Fruit fly (Drosophila melanogaster) whole organism, embryonic: ENCODE results near the gene CG9132.
A peak's percentile ranks its signal among the peaks of the same experiment; 100 is the strongest.

ENCODE experiments used
- Abd-B ChIP-seq: fragments of 200-800 bp; sonication (Bioruptor generic); optimal IDR thresholded peaks from 2 replicates; lab custom pipeline; 2018; ENCODE audit warnings: missing biosample characterization, mild to moderate bottlenecking, missing genetic modification characterization, moderate library complexity
- Aef1 ChIP-seq: fragments of 200-800 bp; sonication (Bioruptor generic); IDR thresholded peaks from 3 replicates; pipeline ENCODE4 v1.3.6; 2022; ENCODE audit warnings: missing biosample characterization, missing genetic modification characterization
- Awh ChIP-seq: fragments of 200-800 bp; sonication (Bioruptor generic); IDR thresholded peaks from 2 replicates; pipeline ENCODE4, ENCODE4 v1.3.6; 2022; ENCODE audit warnings: missing biosample characterization, missing genetic modification characterization
- BEAF-32 ChIP-seq: fragments of 200-800 bp; sonication (Bioruptor generic); optimal IDR thresholded peaks from 3 replicates; lab custom pipeline; 2017; ENCODE audit warnings: missing biosample characterization, missing genetic modification characterization, mild to moderate bottlenecking, moderate library complexity, missing genetic modification reagents
- Bteb2 ChIP-seq: fragments of 200-800 bp; sonication (Bioruptor generic); optimal IDR thresholded peaks from 2 replicates; lab custom pipeline; 2016; ENCODE audit warnings: missing biosample characterization, missing genetic modification characterization
- CG10565 ChIP-seq: fragments of 200-800 bp; sonication (Bioruptor generic); optimal IDR thresholded peaks from 3 replicates; lab custom pipeline; 2016; ENCODE audit warnings: missing biosample characterization, mild to moderate bottlenecking, missing genetic modification characterization
- CG11247 ChIP-seq: fragments of 200-800 bp; sonication (Bioruptor generic); IDR thresholded peaks from 2 replicates; pipeline ENCODE4 v1.3.6; 2022; ENCODE audit warnings: missing biosample characterization, missing genetic modification characterization
- CG1233 ChIP-seq: fragments of 200-800 bp; sonication (Bioruptor generic); optimal IDR thresholded peaks from 4 replicates; lab custom pipeline; 2018; ENCODE audit warnings: missing biosample characterization, mild to moderate bottlenecking, missing genetic modification characterization
- CG14667 ChIP-seq: fragments of 200-800 bp; sonication (Bioruptor generic); IDR thresholded peaks from 2 replicates; pipeline ENCODE4 v1.3.6; 2022; ENCODE audit warnings: missing biosample characterization, missing genetic modification characterization
- CG15073 ChIP-seq: fragments of 200-800 bp; sonication (Bioruptor generic); optimal IDR thresholded peaks from 2 replicates; lab custom pipeline; 2016; ENCODE audit warnings: missing biosample characterization, missing genetic modification characterization
- CG15269 ChIP-seq: fragments of 200-800 bp; sonication (Bioruptor generic); optimal IDR thresholded peaks from 2 replicates; lab custom pipeline; 2018; ENCODE audit warnings: missing biosample characterization, mild to moderate bottlenecking, missing genetic modification characterization, moderate library complexity
- CG1647 ChIP-seq: fragments of 200-800 bp; sonication (Bioruptor generic); optimal IDR thresholded peaks from 3 replicates; lab custom pipeline; 2016; ENCODE audit warnings: missing biosample characterization, missing genetic modification characterization
- CG1832 ChIP-seq: fragments of 200-800 bp; sonication (Bioruptor generic); optimal IDR thresholded peaks from 2 replicates; lab custom pipeline; 2017; ENCODE audit warnings: missing biosample characterization, mild to moderate bottlenecking, missing genetic modification characterization, inconsistent platforms
- CG2129 ChIP-seq: fragments of 200-800 bp; sonication (Bioruptor generic); IDR thresholded peaks from 2 replicates; pipeline ENCODE4 v1.3.6; 2022; ENCODE audit warnings: missing biosample characterization, missing genetic modification characterization; ENCODE audit not compliant: partially characterized antibody
- CG2199 ChIP-seq: fragments of 200-800 bp; sonication (Bioruptor generic); IDR thresholded peaks from 3 replicates; pipeline ENCODE4 v1.3.6; 2022; ENCODE audit warnings: missing biosample characterization, missing genetic modification characterization
- CG31441 ChIP-seq: fragments of 200-800 bp; sonication (Bioruptor generic); IDR thresholded peaks from 2 replicates; pipeline ENCODE4 v1.3.6; 2022; ENCODE audit warnings: missing biosample characterization, missing genetic modification characterization
- CG33213 ChIP-seq: fragments of 200-800 bp; sonication (Bioruptor generic); optimal IDR thresholded peaks from 3 replicates; lab custom pipeline; 2016; ENCODE audit warnings: missing biosample characterization, missing genetic modification characterization
- CG34224 ChIP-seq: fragments of 200-800 bp; sonication (Bioruptor generic); IDR thresholded peaks from 3 replicates; pipeline ENCODE4 v1.3.6; 2022; ENCODE audit warnings: missing biosample characterization, missing genetic modification characterization; ENCODE audit not compliant: partially characterized antibody
- CG4328 ChIP-seq: fragments of 200-800 bp; sonication (Bioruptor generic); optimal IDR thresholded peaks from 3 replicates; lab custom pipeline; 2017; ENCODE audit warnings: missing biosample characterization, missing genetic modification reagents, missing genetic modification characterization
- CG4424 ChIP-seq: fragments of 200-800 bp; sonication (Bioruptor generic); optimal IDR thresholded peaks from 3 replicates; lab custom pipeline; 2016; ENCODE audit warnings: missing biosample characterization, missing genetic modification characterization
- CG6854 ChIP-seq: fragments of 200-800 bp; sonication (Bioruptor generic); optimal IDR thresholded peaks from 3 replicates; lab custom pipeline; 2017; ENCODE audit warnings: missing biosample characterization, mild to moderate bottlenecking, missing genetic modification characterization
- CG7372 ChIP-seq: fragments of 200-800 bp; sonication (Bioruptor generic); IDR thresholded peaks from 2 replicates; pipeline ENCODE4 v1.3.6; 2022; ENCODE audit warnings: missing biosample characterization, missing genetic modification characterization
- CG8388 ChIP-seq: fragments of 200-800 bp; sonication (Bioruptor generic); optimal IDR thresholded peaks from 2 replicates; lab custom pipeline; 2019; ENCODE audit warnings: missing biosample characterization, mild to moderate bottlenecking, missing genetic modification characterization, moderate library complexity
- CG8765 ChIP-seq: fragments of 200-800 bp; sonication (Bioruptor generic); IDR thresholded peaks from 2 replicates; pipeline ENCODE4 v1.3.6; 2022; ENCODE audit warnings: missing biosample characterization, missing genetic modification characterization
- CoRest ChIP-seq: fragments of 200-800 bp; sonication (Bioruptor generic); optimal IDR thresholded peaks from 3 replicates; lab custom pipeline; 2018; ENCODE audit warnings: missing biosample characterization, mild to moderate bottlenecking, missing genetic modification characterization, moderate library complexity
- D19B ChIP-seq: fragments of 200-800 bp; sonication (Bioruptor generic); optimal IDR thresholded peaks from 2 replicates; lab custom pipeline; 2017; ENCODE audit warnings: missing biosample characterization, mild to moderate bottlenecking, missing genetic modification characterization
- Dfd ChIP-seq, 2 experiments: fragments of >200 bp; optimal IDR thresholded peaks; 2 replicates each; lab custom pipeline; 2017; ENCODE audit warnings: missing biosample characterization in 2 of 2, missing genetic modification characterization in 2 of 2
- GATAe ChIP-seq: fragments of 200-800 bp; sonication (Bioruptor generic); conservative IDR thresholded peaks from 2 replicates; pipeline ENCODE4 v1.3.6; 2022; ENCODE audit warnings: missing biosample characterization, missing genetic modification characterization
- Hmx ChIP-seq: fragments of 200-800 bp; sonication (Bioruptor generic); optimal IDR thresholded peaks from 2 replicates; lab custom pipeline; 2016; ENCODE audit warnings: missing biosample characterization, missing genetic modification characterization
- Hr78 ChIP-seq, 2 experiments: fragments of 200-800 bp in 1 of 2; fragments of >200 bp in 1 of 2; sonication (Bioruptor generic) in 1 of 2; optimal IDR thresholded peaks; 2 replicates each; lab custom pipeline; 2017 to 2019; ENCODE audit warnings: missing biosample characterization in 2 of 2, missing genetic modification characterization in 2 of 2, mild to moderate bottlenecking in 1 of 2, moderate library complexity in 1 of 2
- Rx ChIP-seq: fragments of 200-800 bp; sonication (Bioruptor generic); IDR thresholded peaks from 2 replicates; pipeline ENCODE4 v1.3.6; 2022; ENCODE audit warnings: missing biosample characterization, missing genetic modification characterization
- Side ChIP-seq: fragments of 200-800 bp; sonication (Bioruptor generic); optimal IDR thresholded peaks from 2 replicates; lab custom pipeline; 2016; ENCODE audit warnings: missing biosample characterization, missing genetic modification characterization
- ase ChIP-seq: fragments of 200-800 bp; sonication (Bioruptor generic); IDR thresholded peaks from 3 replicates; pipeline ENCODE4 v1.3.6; 2022; ENCODE audit warnings: missing biosample characterization, missing genetic modification characterization
- ash1 ChIP-seq: fragments of 200-800 bp; sonication (Bioruptor generic); optimal IDR thresholded peaks from 2 replicates; lab custom pipeline; 2018; ENCODE audit warnings: missing biosample characterization, mild to moderate bottlenecking, missing genetic modification characterization
- cas ChIP-seq: fragments of 200-800 bp; sonication (Bioruptor generic); IDR thresholded peaks from 2 replicates; pipeline ENCODE4 v1.3.6; 2022; ENCODE audit warnings: missing biosample characterization, missing genetic modification characterization
- crc ChIP-seq: fragments of 200-800 bp; sonication (Bioruptor generic); optimal IDR thresholded peaks from 2 replicates; lab custom pipeline; 2016; ENCODE audit warnings: missing biosample characterization, missing genetic modification characterization
- croc ChIP-seq: fragments of 200-800 bp; sonication (Bioruptor generic); conservative IDR thresholded peaks from 3 replicates; pipeline ENCODE4 v1.3.6; 2022; ENCODE audit warnings: missing biosample characterization, missing genetic modification characterization
- da ChIP-seq: fragments of 200-800 bp; sonication (Bioruptor generic); optimal IDR thresholded peaks from 2 replicates; lab custom pipeline; 2016; ENCODE audit warnings: missing biosample characterization, missing genetic modification characterization
- dimm ChIP-seq: fragments of 200-800 bp; sonication (Bioruptor generic); IDR thresholded peaks from 2 replicates; pipeline ENCODE4 v1.3.6; 2022; ENCODE audit warnings: missing biosample characterization, missing genetic modification characterization
- fd3F ChIP-seq: fragments of 200-800 bp; sonication (Bioruptor generic); optimal IDR thresholded peaks from 2 replicates; lab custom pipeline; 2018; ENCODE audit warnings: missing biosample characterization, mild to moderate bottlenecking, missing genetic modification characterization, moderate library complexity
- gce ChIP-seq: fragments of 200-800 bp; sonication (Bioruptor generic); IDR thresholded peaks from 3 replicates; pipeline ENCODE4 v1.3.6; 2022; ENCODE audit warnings: missing biosample characterization, missing genetic modification characterization
- odd ChIP-seq: fragments of 200-800 bp; sonication (Bioruptor generic); optimal IDR thresholded peaks from 2 replicates; lab custom pipeline; 2017; ENCODE audit warnings: missing biosample characterization, mild to moderate bottlenecking, missing genetic modification characterization
- otp ChIP-seq: fragments of 200-800 bp; sonication (Bioruptor generic); IDR thresholded peaks from 3 replicates; pipeline ENCODE4, ENCODE4 v1.3.6; 2022; ENCODE audit warnings: missing biosample characterization, missing genetic modification characterization
- pho ChIP-seq: fragments of 200-800 bp; sonication (Bioruptor generic); optimal IDR thresholded peaks from 2 replicates; lab custom pipeline; 2016; ENCODE audit warnings: missing biosample characterization, missing genetic modification characterization
- prd ChIP-seq, 3 experiments: fragments of >200 bp in 2 of 3; fragments of 200-800 bp in 1 of 3; sonication (Bioruptor generic) in 1 of 3; optimal IDR thresholded peaks in 2 of 3; IDR thresholded peaks in 1 of 3; 2 replicates in 2 of 3; 3 replicates in 1 of 3; pipeline versions ENCODE4 v1.3.6 to Lab custom; 2017 to 2022; ENCODE audit warnings: missing biosample characterization in 1 of 3, missing genetic modification characterization in 1 of 3
- psq ChIP-seq: fragments of 200-800 bp; sonication (Bioruptor generic); optimal IDR thresholded peaks from 2 replicates; lab custom pipeline; 2017; ENCODE audit warnings: missing biosample characterization, missing genetic modification characterization
- run ChIP-seq: fragments of 200-800 bp; sonication (Bioruptor generic); optimal IDR thresholded peaks from 3 replicates; lab custom pipeline; 2018; ENCODE audit warnings: missing biosample characterization, mild to moderate bottlenecking, missing genetic modification characterization
- wor ChIP-seq: fragments of 200-800 bp; sonication (Bioruptor generic); IDR thresholded peaks from 2 replicates; pipeline ENCODE4 v1.3.6; 2022; ENCODE audit warnings: missing biosample characterization, missing genetic modification characterization

CG9132 gene

dm6 chrX:16750712-16751578 is 49.6 kb downstream of the CG9132 start (continued):
- TF ChIP-seq CG11247 (GFP tag; lab: Robert Waterston, UW) (no peak), prd (optimal IDR thresholded peaks at IDR 0.05; lab: Kevin White, UChicago) (no peak), prd (GFP tag; IDR thresholded peaks at IDR 0.05; lab: Robert Waterston, UW) (peak; percentile 62), CG8388 (peak; percentile 80), CG1832 (GFP tag; lab: Kevin White, UChicago) (peak; percentile 4), Hr78 (GFP tag; optimal IDR thresholded peaks at IDR 0.05; lab: Kevin White, UChicago) (peak in 1 of 2 experiments; percentile 1), CG7372 (GFP tag; lab: Robert Waterston, UW) (peak; percentile 50; the same call in 1 of the 2 replicates), Dfd (GFP tag; optimal IDR thresholded peaks at IDR 0.05; lab: Kevin White, UChicago) (no peak), ase (GFP tag; lab: Robert Waterston, UW) (no peak), otp (peak; percentile 12; the same call in 1 of the 3 replicates), D19B (GFP tag; lab: Kevin White, UChicago) (peak; percentile 15), run (tag; lab: Kevin White, UChicago) (peak; percentile 48), BEAF-32 (GFP tag; lab: Kevin White, UChicago) (no peak), dimm (0 out of 2 replicates have a peak, but pooled peaks have one; percentile 8), CoRest (peak; percentile 85), fd3F (GFP tag; lab: Kevin White, UChicago) (peak; percentile 40), ash1 (GFP tag; lab: Kevin White, UChicago) (no peak), CG2199 (GFP tag; lab: Robert Waterston, UW) (no peak), CG4328 (GFP tag; lab: Kevin White, UChicago) (peak; percentile 69), CG33213 (GFP tag; lab: Kevin White, UChicago) (no peak), CG1233 (GFP tag; lab: Kevin White, UChicago) (peak; percentile 63), cas (GFP tag; lab: Robert Waterston, UW) (no peak), da (GFP tag; lab: Kevin White, UChicago) (no peak), Side (GFP tag; lab: Kevin White, UChicago) (no peak), Awh (GFP tag; lab: Robert Waterston, UW) (0 out of 2 replicates have a peak, but pooled peaks have one; percentile 16), CG2129 (no peak), CG4424 (GFP tag; lab: Kevin White, UChicago) (peak; percentile 71), psq (GFP tag; lab: Kevin White, UChicago) (no peak), Rx (no peak), CG31441 (GFP tag; lab: Robert Waterston, UW) (peak; percentile 87), CG15073 (GFP tag; lab: Kevin White, UChicago) (no peak), gce (GFP tag; lab: Robert Waterston, UW) (no peak; the same call in 2 of the 3 replicates), Aef1 (GFP tag; lab: Robert Waterston, UW) (no peak), CG14667 (GFP tag; lab: Robert Waterston, UW) (no peak), odd (GFP tag; lab: Kevin White, UChicago) (peak; percentile 82), CG8765 (GFP tag; lab: Robert Waterston, UW) (no peak), CG34224 (GFP tag; lab: Robert Waterston, UW) (no peak), croc (no peak; the same call in 2 of the 3 replicates), CG10565 (no peak), wor (GFP tag; lab: Robert Waterston, UW) (peak; percentile 26; the same call in 1 of the 2 replicates), CG1647 (GFP tag; lab: Kevin White, UChicago) (no peak), CG6854 (GFP tag; lab: Kevin White, UChicago) (peak; percentile 50), crc (GFP tag; lab: Kevin White, UChicago) (no peak), Hmx (GFP tag; lab: Kevin White, UChicago) (no peak), GATAe (GFP tag; lab: Robert Waterston, UW) (no peak), Bteb2 (GFP tag; lab: Kevin White, UChicago) (peak; percentile 13), pho (no peak), Abd-B (GFP tag; lab: Kevin White, UChicago) (peak; percentile 50), CG15269 (tag; lab: Kevin White, UChicago) (peak; percentile 81)
